Worm (Caenorhabditis elegans): ENCODE measurements around the gene pdf-1.

- no peak for TF ChIP-seq flt-1 (GFP tag; IDR thresholded peaks at IDR 0.05)
- TF ChIP-seq ztf-23 (GFP tag; IDR thresholded peaks at IDR 0.05), result no peak
- no peak for TF ChIP-seq med-1 (GFP tag; optimal IDR thresholded peaks at IDR 0.05; ENCODE audit: insufficient read depth)
- no peak for TF ChIP-seq klf-2 (GFP tag; conservative IDR thresholded peaks at IDR 0.05)
- no peak for TF ChIP-seq cog-1 (tag; optimal IDR thresholded peaks at IDR 0.05)
- TF ChIP-seq T22C8.4 (GFP tag; IDR thresholded peaks at IDR 0.05), result no peak
- TF ChIP-seq tab-1 (GFP tag; IDR thresholded peaks at IDR 0.05), result no peak
- TF ChIP-seq ref-1 (GFP tag; conservative IDR thresholded peaks at IDR 0.05), result no peak
- TF ChIP-seq ztf-29 (GFP tag; IDR thresholded peaks at IDR 0.05), result no peak
Observed at ce11 chrIII:6888999-6889824, 23.1 kb downstream of the pdf-1 start, which contains the start of the genes brd-1 and K04C2.2.
